Fruit fly (Drosophila melanogaster) whole organism, wandering third instar larva: ENCODE measurements around the gene Slmap.

Experiments
- Myc ChIP-seq: fragments of >200 bp; optimal IDR thresholded peaks from 2 replicates; lab custom pipeline; 2017
- fru ChIP-seq: fragments of 200-800 bp; sonication (Bioruptor generic); optimal IDR thresholded peaks from 3 replicates; lab custom pipeline; 2016; ENCODE audit warnings: missing biosample characterization, mild to moderate bottlenecking, missing genetic modification characterization

dm6 chr2L:22569530-22569929 lies 9.3 kb upstream of the Slmap start:
- no peak for TF ChIP-seq fru (GFP tag; lab: Kevin White, UChicago)
- no peak for TF ChIP-seq Myc (lab: Kevin White, UChicago)
